Fruit fly (Drosophila melanogaster): ENCODE data around the gene CG15741.

The CG15741 gene

DNA sequence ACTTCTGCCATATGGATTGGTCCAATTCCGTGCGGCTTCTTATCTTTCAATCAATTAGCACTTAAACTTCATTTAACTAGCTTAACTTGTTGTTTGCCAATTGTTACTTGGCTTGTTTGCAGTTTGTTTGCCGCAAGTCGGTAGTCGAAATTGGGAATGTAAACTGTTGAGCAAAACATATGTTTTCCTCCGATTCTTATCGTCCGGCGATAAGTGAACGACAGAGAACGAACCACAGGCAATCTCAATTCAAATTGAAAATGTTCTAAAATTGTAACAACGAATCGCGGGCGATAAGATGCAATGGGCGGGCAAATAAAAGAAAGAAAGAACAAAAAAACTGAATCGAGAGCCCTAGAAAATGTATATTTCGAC, 20.6 kb upstream of the CG15741 start:
- TF ChIP-seq CG6792 (GFP tag; optimal IDR thresholded peaks at IDR 0.05) (no peak), CG10631 (GFP tag; optimal IDR thresholded peaks at IDR 0.05) (no peak), CG6808 (GFP tag; optimal IDR thresholded peaks at IDR 0.05) (no peak), Eip78C (GFP tag) (peak; percentile 56), svp (GFP tag) (no peak), Blimp-1 (GFP tag; optimal IDR thresholded peaks at IDR 0.05) (no peak), fkh (GFP tag; optimal IDR thresholded peaks at IDR 0.05) (peak; percentile 28)

DNA sequence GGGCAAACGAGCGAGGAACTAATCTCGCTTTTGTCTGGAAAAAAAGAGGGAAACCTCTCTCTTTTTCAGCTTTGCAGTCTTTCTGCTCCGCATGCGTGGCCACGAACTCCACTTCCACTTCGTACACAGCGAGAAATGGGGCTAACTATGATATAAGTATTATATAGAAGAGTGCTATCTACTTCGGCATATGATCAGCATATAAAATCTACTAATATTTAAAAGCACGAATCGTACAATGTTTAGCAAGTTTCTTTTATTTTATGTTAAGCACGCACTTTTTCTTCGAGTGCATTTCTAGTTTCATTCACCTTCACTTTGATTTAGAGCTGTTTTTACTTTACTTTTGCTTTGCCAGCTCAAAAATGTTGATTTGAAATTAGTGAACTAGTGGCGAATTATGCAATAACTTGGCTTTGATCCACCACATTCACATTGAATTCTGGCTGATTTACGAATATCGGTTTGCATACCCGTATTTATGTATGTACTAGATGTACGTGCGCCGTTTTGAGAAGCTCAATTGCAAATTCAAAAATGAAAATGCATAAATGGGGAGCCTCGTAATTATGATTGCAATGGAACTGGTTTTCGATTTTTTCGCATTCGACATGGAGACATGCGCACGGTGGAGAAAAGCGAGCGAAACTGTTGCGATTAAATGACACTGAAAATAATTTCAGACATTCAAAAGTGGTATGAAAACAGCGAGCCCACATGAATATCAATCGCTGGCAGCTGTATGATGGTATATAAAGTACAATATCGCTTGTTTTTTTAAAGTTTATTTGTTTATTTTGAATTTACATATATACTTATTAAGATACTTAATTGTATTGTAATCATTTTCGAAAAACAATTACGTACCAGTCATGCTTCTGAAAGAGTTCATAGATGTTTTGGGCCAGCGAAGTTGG, 20.0 kb upstream of the CG15741 start:
- TF ChIP-seq Ets21C (GFP tag; optimal IDR thresholded peaks at IDR 0.05), result peak; percentile 61
- TF ChIP-seq CG11762 (GFP tag; optimal IDR thresholded peaks at IDR 0.05; ENCODE audit: insufficient read depth), result peak; percentile 88
- peak; percentile 97 for TF ChIP-seq CG15336 (GFP tag; IDR thresholded peaks at IDR 0.05)
- TF ChIP-seq Ets96B (tag; optimal IDR thresholded peaks at IDR 0.05), result peak; percentile 90
- TF ChIP-seq CG3032 (tag; optimal IDR thresholded peaks at IDR 0.05), result peak; percentile 95
- TF ChIP-seq Blimp-1 (GFP tag; optimal IDR thresholded peaks at IDR 0.05), result peak; percentile 51
- TF ChIP-seq CG32006 (GFP tag; optimal IDR thresholded peaks at IDR 0.05), result peak; percentile 95
- peak; percentile 82 for TF ChIP-seq Met (GFP tag; optimal IDR thresholded peaks at IDR 0.05)
- TF ChIP-seq CG4318 (GFP tag; optimal IDR thresholded peaks at IDR 0.05), result peak; percentile 94
- TF ChIP-seq spab (GFP tag; optimal IDR thresholded peaks at IDR 0.05), result peak; percentile 85
- peak; percentile 93 for TF ChIP-seq OdsH (GFP tag; optimal IDR thresholded peaks at IDR 0.05)
- peak; percentile 88 for TF ChIP-seq CG6792 (GFP tag; optimal IDR thresholded peaks at IDR 0.05)
- TF ChIP-seq CG6808 (GFP tag; optimal IDR thresholded peaks at IDR 0.05), result peak; percentile 93
- peak; percentile 95 for TF ChIP-seq net (GFP tag; optimal IDR thresholded peaks at IDR 0.05)
- TF ChIP-seq topi (GFP tag; optimal IDR thresholded peaks at IDR 0.05), result peak; percentile 87
- peak; percentile 86 for TF ChIP-seq esn (GFP tag; optimal IDR thresholded peaks at IDR 0.05)
- TF ChIP-seq CG10669 (GFP tag; optimal IDR thresholded peaks at IDR 0.05), result peak; percentile 89
- TF ChIP-seq CG8319 (GFP tag; optimal IDR thresholded peaks at IDR 0.05), result peak; percentile 78
- TF ChIP-seq eg (GFP tag; IDR thresholded peaks at IDR 0.05), result peak; percentile 98
- TF ChIP-seq CG10631 (GFP tag; optimal IDR thresholded peaks at IDR 0.05), result peak; percentile 87
- peak; percentile 89 for TF ChIP-seq CG8632 (GFP tag; optimal IDR thresholded peaks at IDR 0.05)
- peak; percentile 81 for TF ChIP-seq CG31627 (GFP tag; optimal IDR thresholded peaks at IDR 0.05)
- TF ChIP-seq CG9139 (GFP tag; optimal IDR thresholded peaks at IDR 0.05), result peak; percentile 86
- peak; percentile 80 to 82 for TF ChIP-seq salr (GFP tag; optimal IDR thresholded peaks at IDR 0.05)
- peak; percentile 56 for TF ChIP-seq CG6854 (GFP tag; optimal IDR thresholded peaks at IDR 0.05)
- peak; percentile 93 for TF ChIP-seq CG6276 (GFP tag; optimal IDR thresholded peaks at IDR 0.05)
- peak; percentile 83 for TF ChIP-seq Sox15 (GFP tag; optimal IDR thresholded peaks at IDR 0.05)
- TF ChIP-seq fkh (GFP tag; optimal IDR thresholded peaks at IDR 0.05), result peak; percentile 2
- TF ChIP-seq CG34406 (GFP tag; optimal IDR thresholded peaks at IDR 0.05), result peak; percentile 90
- TF ChIP-seq CG6163 (GFP tag; IDR thresholded peaks at IDR 0.05), result peak; percentile 98
- peak; percentile 88 for TF ChIP-seq svp (GFP tag)
- TF ChIP-seq Sox14 (GFP tag; optimal IDR thresholded peaks at IDR 0.05), result peak; percentile 92
- peak; percentile 93 for TF ChIP-seq acj6 (GFP tag; optimal IDR thresholded peaks at IDR 0.05)
- peak; percentile 80 for TF ChIP-seq vri (GFP tag; optimal IDR thresholded peaks at IDR 0.05)
- peak; percentile 81 for TF ChIP-seq cyc (GFP tag; optimal IDR thresholded peaks at IDR 0.05)
- peak; percentile 88 for TF ChIP-seq lz (GFP tag; optimal IDR thresholded peaks at IDR 0.05)
- TF ChIP-seq Gug (GFP tag; IDR thresholded peaks at IDR 0.05), result peak; percentile 95
- peak; percentile 93 for TF ChIP-seq Lpt (GFP tag; optimal IDR thresholded peaks at IDR 0.05)
- peak; percentile 92 for TF ChIP-seq CG7368 (GFP tag; optimal IDR thresholded peaks at IDR 0.05)
- peak; percentile 95 for TF ChIP-seq dsx (GFP tag; optimal IDR thresholded peaks at IDR 0.05; ENCODE audit: poor library complexity, severe bottlenecking)
- peak; percentile 93 for TF ChIP-seq CG11294 (GFP tag; IDR thresholded peaks at IDR 0.05)
- TF ChIP-seq CG1621 (tag; optimal IDR thresholded peaks at IDR 0.05), result peak; percentile 90
- TF ChIP-seq Hr38 (GFP tag; optimal IDR thresholded peaks at IDR 0.05), result no peak
- TF ChIP-seq CG11902 (GFP tag; optimal IDR thresholded peaks at IDR 0.05), result peak; percentile 77
- TF ChIP-seq pdm3 (GFP tag; optimal IDR thresholded peaks at IDR 0.05), result peak; percentile 93
- peak; percentile 91 for TF ChIP-seq dac (GFP tag; optimal IDR thresholded peaks at IDR 0.05)

Measured in whole organism, prepupa.